Worm (Caenorhabditis elegans) whole organism, midembryonic: Measurements from ENCODE around the gene F18E9.8.
A peak's percentile ranks its signal among the peaks of the same experiment; 100 is the strongest.

Experiments
- T22C8.4 ChIP-seq: fragments of 200-800 bp; sonication (Bioruptor generic); IDR thresholded peaks from 2 replicates; pipeline ENCODE4 v1.3.6; 2022; ENCODE audit warnings: missing genetic modification characterization, missing compliant biosample characterization
- tab-1 ChIP-seq: fragments of 200-800 bp; sonication (Bioruptor generic); IDR thresholded peaks from 2 replicates; pipeline ENCODE4 v1.3.6; 2022; ENCODE audit warnings: missing genetic modification characterization, missing compliant biosample characterization
- ztf-23 ChIP-seq: fragments of 200-800 bp; sonication (Bioruptor generic); IDR thresholded peaks from 2 replicates; pipeline ENCODE4 v1.3.6; 2022; ENCODE audit warnings: missing genetic modification reagents, missing genetic modification characterization, missing compliant biosample characterization

- 0 out of 2 replicates have a peak, but pooled peaks have one; percentile 31 for TF ChIP-seq ztf-23 (GFP tag; lab: Robert Waterston, UW)
- TF ChIP-seq tab-1 (GFP tag; lab: Robert Waterston, UW): no peak
- TF ChIP-seq T22C8.4: no peak
These were observed 15.4 kb downstream of the F18E9.8 start for ce11 chrX:8565810-8566416.
